Worm (Caenorhabditis elegans): ENCODE data around the gene C33F10.1.

DNA sequence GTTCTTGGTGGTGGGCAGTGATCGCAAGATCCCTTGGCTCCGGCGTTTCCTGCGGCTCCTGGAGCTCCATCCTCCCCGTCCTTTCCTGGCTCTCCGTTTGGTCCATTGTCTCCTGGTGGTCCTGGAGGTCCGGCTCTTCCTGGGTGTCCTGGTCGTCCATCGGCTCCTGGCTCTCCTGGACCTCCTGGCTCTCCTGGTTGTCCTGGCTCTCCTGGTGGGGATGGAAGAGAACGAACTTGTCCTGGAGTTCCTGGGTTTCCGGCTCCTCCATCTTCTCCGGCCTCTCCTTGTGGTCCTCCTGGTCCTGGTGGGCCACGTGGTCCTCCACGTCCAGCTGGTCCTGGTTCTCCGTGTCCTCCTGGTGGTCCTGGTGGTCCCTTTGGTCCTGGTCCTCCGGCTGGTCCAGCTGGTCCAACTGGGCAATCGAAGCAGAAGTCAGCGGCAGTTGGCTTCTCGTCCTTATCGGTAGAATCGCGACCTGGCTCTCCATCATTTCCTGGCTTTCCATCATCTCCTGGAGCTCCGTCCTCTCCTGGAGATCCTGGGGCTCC is 35.0 kb downstream of the C33F10.1 start:
- no peak for TF ChIP-seq scrt-1 (GFP tag; IDR thresholded peaks at IDR 0.05)
- no peak for TF ChIP-seq ama-1 (optimal IDR thresholded peaks at IDR 0.05)
- TF ChIP-seq ets-7 (tag; optimal IDR thresholded peaks at IDR 0.05): no peak
- no peak for TF ChIP-seq hmbx-1 (tag; optimal IDR thresholded peaks at IDR 0.05)
- TF ChIP-seq flt-1 (GFP tag; IDR thresholded peaks at IDR 0.05): no peak
- TF ChIP-seq tbx-11 (GFP tag; IDR thresholded peaks at IDR 0.05): 0 out of 2 replicates have a peak, but pooled peaks have one; percentile 39
- TF ChIP-seq sea-1 (GFP tag; conservative IDR thresholded peaks at IDR 0.05): no peak
- TF ChIP-seq B0310.2 (tag; optimal IDR thresholded peaks at IDR 0.05): no peak
- TF ChIP-seq ceh-36 (tag; optimal IDR thresholded peaks at IDR 0.05): no peak
- TF ChIP-seq tra-4 (tag; optimal IDR thresholded peaks at IDR 0.05): no peak
- TF ChIP-seq hmg-4 (GFP tag; optimal IDR thresholded peaks at IDR 0.05): no peak
- no peak for TF ChIP-seq tbx-37 (GFP tag; conservative IDR thresholded peaks at IDR 0.05)
- no peak for TF ChIP-seq F13C5.2 (tag; optimal IDR thresholded peaks at IDR 0.05)
